Worm (Caenorhabditis elegans): Measurements from ENCODE around the gene B0244.6.

ce11 chrIII:5721488-5721887, 16.3 kb upstream of the B0244.6 start:
- TF ChIP-seq nhr-77 (tag; optimal IDR thresholded peaks at IDR 0.05) (no peak), ama-1 (optimal IDR thresholded peaks at IDR 0.05) (no peak), alr-1 (tag; optimal IDR thresholded peaks at IDR 0.05) (no peak)
